Fruit fly (Drosophila melanogaster): ENCODE results near the gene sty.
A peak's percentile ranks its signal among the peaks of the same experiment; 100 is the strongest.

sty gene

DNA sequence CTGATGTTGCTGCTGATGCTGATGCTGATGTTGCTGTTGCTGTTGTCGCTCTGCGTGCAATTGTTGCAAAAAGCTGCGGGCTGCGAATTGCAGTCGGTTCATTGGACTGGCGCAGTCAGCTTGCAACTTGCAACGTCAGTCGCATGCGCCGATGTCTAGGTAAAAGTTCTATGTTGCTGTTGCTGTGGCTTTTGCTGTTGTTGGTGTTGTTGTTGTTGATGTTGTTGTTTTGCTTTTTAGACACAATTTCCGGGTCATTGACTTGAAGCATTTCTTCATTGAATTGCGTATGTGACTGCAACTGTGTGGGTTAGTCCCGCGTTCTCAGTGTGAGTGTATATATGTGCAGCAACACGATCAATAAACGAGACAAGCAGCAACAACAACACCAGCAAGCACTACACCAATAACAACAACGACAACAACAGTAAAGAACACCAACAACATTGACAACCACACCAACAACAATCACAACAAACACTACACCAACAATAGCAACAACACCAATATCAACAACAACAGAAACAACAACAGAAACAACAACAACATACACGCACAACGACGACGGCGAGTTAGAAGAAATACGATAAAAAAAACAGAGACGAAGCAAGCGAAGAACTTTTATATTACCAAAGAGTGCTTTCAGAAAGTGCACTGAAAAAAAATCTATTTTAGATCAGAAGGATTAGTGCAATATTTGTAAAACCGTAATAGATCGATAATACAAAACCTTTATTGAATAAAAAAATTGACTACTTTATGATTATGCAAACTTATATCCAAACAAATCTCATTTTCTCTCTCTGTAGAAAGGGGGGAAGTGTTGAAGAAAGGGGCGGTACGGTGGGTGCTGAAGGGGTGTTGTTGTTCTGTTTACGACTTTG, 30.5 kb downstream of the sty start (continued):
- no peak for TF ChIP-seq toy (GFP tag; IDR thresholded peaks at IDR 0.05)
- TF ChIP-seq fd64A (GFP tag; optimal IDR thresholded peaks at IDR 0.05) = no peak
- TF ChIP-seq CG9876 (GFP tag; optimal IDR thresholded peaks at IDR 0.05) = no peak
- TF ChIP-seq CG43689 (GFP tag; IDR thresholded peaks at IDR 0.05) = peak; percentile 62
- no peak for TF ChIP-seq Bdp1 (GFP tag; optimal IDR thresholded peaks at IDR 0.05)
- TF ChIP-seq CG11504 (tag; optimal IDR thresholded peaks at IDR 0.05) = peak; percentile 91
- peak; percentile 57 for TF ChIP-seq esg (GFP tag; conservative IDR thresholded peaks at IDR 0.05)
- no peak for TF ChIP-seq CG6791 (GFP tag; IDR thresholded peaks at IDR 0.05; ENCODE audit: partially characterized antibody)
- TF ChIP-seq MTF-1 (GFP tag; optimal IDR thresholded peaks at IDR 0.05; ENCODE audit: borderline replicate concordance) = peak; percentile 54
- TF ChIP-seq CrebB (tag; optimal IDR thresholded peaks at IDR 0.05) = no peak
- TF ChIP-seq unpg (GFP tag; optimal IDR thresholded peaks at IDR 0.05) = peak; percentile 72
- peak; percentile 70 for TF ChIP-seq gcm (GFP tag; optimal IDR thresholded peaks at IDR 0.05)
- no peak for TF ChIP-seq CG9797 (GFP tag; optimal IDR thresholded peaks at IDR 0.05)
- TF ChIP-seq CG11398 (GFP tag; optimal IDR thresholded peaks at IDR 0.05) = no peak
- TF ChIP-seq sqz (GFP tag; optimal IDR thresholded peaks at IDR 0.05) = peak; percentile 87
- TF ChIP-seq knrl (GFP tag; IDR thresholded peaks at IDR 0.05; ENCODE audit: partially characterized antibody) = no peak
- no peak for TF ChIP-seq CG3163 (GFP tag; optimal IDR thresholded peaks at IDR 0.05)
- peak; percentile 89 for TF ChIP-seq psq (GFP tag; optimal IDR thresholded peaks at IDR 0.05)
- no peak for TF ChIP-seq unc-4 (GFP tag; IDR thresholded peaks at IDR 0.05; ENCODE audit: partially characterized antibody)
- no peak for TF ChIP-seq crc (GFP tag; optimal IDR thresholded peaks at IDR 0.05)
- no peak for TF ChIP-seq CG4707 (GFP tag; optimal IDR thresholded peaks at IDR 0.05)
- no peak for TF ChIP-seq schlank (tag; optimal IDR thresholded peaks at IDR 0.05)
- TF ChIP-seq E2f1 (GFP tag; IDR thresholded peaks at IDR 0.05) = peak; percentile 28; the same call in 1 of the 2 replicates
- no peak for TF ChIP-seq cwo (GFP tag; optimal IDR thresholded peaks at IDR 0.05)
- peak; percentile 55; the same call in 1 of the 2 replicates for TF ChIP-seq aop (GFP tag; IDR thresholded peaks at IDR 0.05)
- peak; percentile 47; the same call in 1 of the 2 replicates for TF ChIP-seq Oaz (GFP tag; IDR thresholded peaks at IDR 0.05)
- no peak for TF ChIP-seq ems (GFP tag; optimal IDR thresholded peaks at IDR 0.05)
- peak; percentile 82 for TF ChIP-seq Sox102F (GFP tag; optimal IDR thresholded peaks at IDR 0.05)
- peak; percentile 70 for TF ChIP-seq Six4 (GFP tag; optimal IDR thresholded peaks at IDR 0.05)
- peak; percentile 89 for TF ChIP-seq CG17829 (tag; optimal IDR thresholded peaks at IDR 0.05)
- TF ChIP-seq grn (GFP tag; optimal IDR thresholded peaks at IDR 0.05) = peak; percentile 64
- TF ChIP-seq pita (GFP tag; optimal IDR thresholded peaks at IDR 0.05) = no peak
- no peak for TF ChIP-seq CG7745 (tag; optimal IDR thresholded peaks at IDR 0.05)
- TF ChIP-seq slbo (GFP tag; IDR thresholded peaks at IDR 0.05) = peak; percentile 35; the same call in 1 of the 2 replicates
- no peak for TF ChIP-seq Optix (GFP tag; IDR thresholded peaks at IDR 0.05)
- peak; percentile 62 for TF ChIP-seq CG11456 (GFP tag; IDR thresholded peaks at IDR 0.05)
- TF ChIP-seq CG18619 (GFP tag; optimal IDR thresholded peaks at IDR 0.05) = no peak
- no peak for TF ChIP-seq Atf-2 (GFP tag; optimal IDR thresholded peaks at IDR 0.05)
- peak; percentile 78 for TF ChIP-seq CG4328 (GFP tag; optimal IDR thresholded peaks at IDR 0.05)
- no peak for TF ChIP-seq sd (tag; optimal IDR thresholded peaks at IDR 0.05)
- no peak for TF ChIP-seq hb (GFP tag; IDR thresholded peaks at IDR 0.05; ENCODE audit: partially characterized antibody)
- peak; percentile 66 for TF ChIP-seq scrt (GFP tag; optimal IDR thresholded peaks at IDR 0.05)
- TF ChIP-seq kah (GFP tag; optimal IDR thresholded peaks at IDR 0.05) = peak; percentile 47
- TF ChIP-seq CG8281 (tag; optimal IDR thresholded peaks at IDR 0.05) = peak; percentile 28
- TF ChIP-seq D19B (GFP tag; optimal IDR thresholded peaks at IDR 0.05) = no peak
- peak; percentile 53 for TF ChIP-seq Gsc (GFP tag; IDR thresholded peaks at IDR 0.05)
- no peak for TF ChIP-seq hbn (GFP tag; IDR thresholded peaks at IDR 0.05; ENCODE audit: partially characterized antibody)
- TF ChIP-seq Atf6 (GFP tag; IDR thresholded peaks at IDR 0.05) = 0 out of 2 replicates have a peak, but pooled peaks have one; percentile 22
